Fruit fly (Drosophila melanogaster) whole organism, prepupa: ENCODE results near the gene Osi4.

Experiments
- Blimp-1 ChIP-seq: fragments of 200-800 bp; sonication (Bioruptor generic); optimal IDR thresholded peaks from 3 replicates; lab custom pipeline; 2017; ENCODE audit warnings: missing biosample characterization, missing genetic modification characterization, mild to moderate bottlenecking, moderate library complexity, missing genetic modification reagents
- CG10631 ChIP-seq: fragments of 200-800 bp; sonication (Bioruptor generic); optimal IDR thresholded peaks from 2 replicates; lab custom pipeline; 2016; ENCODE audit warnings: missing biosample characterization, missing genetic modification characterization
- CG10669 ChIP-seq: fragments of 200-800 bp; sonication (Bioruptor generic); optimal IDR thresholded peaks from 3 replicates; lab custom pipeline; 2018; ENCODE audit warnings: missing biosample characterization, mild to moderate bottlenecking, missing genetic modification characterization, moderate library complexity
- CG11294 ChIP-seq: fragments of 200-800 bp; sonication (Bioruptor generic); IDR thresholded peaks from 2 replicates; pipeline ENCODE4 v1.3.6; 2022; ENCODE audit warnings: missing biosample characterization, missing genetic modification characterization
- CG11762 ChIP-seq: fragments of 200-800 bp; sonication (Bioruptor generic); optimal IDR thresholded peaks from 3 replicates; lab custom pipeline; 2016; ENCODE audit warnings: missing biosample characterization, missing genetic modification characterization; ENCODE audit not compliant: insufficient read depth
- CG15336 ChIP-seq: fragments of 200-800 bp; sonication (Bioruptor generic); IDR thresholded peaks from 2 replicates; pipeline ENCODE4 v1.3.6; 2022; ENCODE audit warnings: missing biosample characterization, missing genetic modification characterization
- CG1621 ChIP-seq: fragments of 200-800 bp; sonication (Bioruptor generic); optimal IDR thresholded peaks from 3 replicates; lab custom pipeline; 2018; ENCODE audit warnings: missing biosample characterization, mild to moderate bottlenecking, missing genetic modification characterization
- CG3032 ChIP-seq: fragments of 200-800 bp; optimal IDR thresholded peaks from 2 replicates; lab custom pipeline; 2019; ENCODE audit warnings: missing biosample characterization, mild to moderate bottlenecking, missing genetic modification characterization, moderate library complexity
- CG31627 ChIP-seq: fragments of 200-800 bp; sonication (Bioruptor generic); optimal IDR thresholded peaks from 3 replicates; lab custom pipeline; 2016; ENCODE audit warnings: missing biosample characterization, missing genetic modification characterization
- CG32006 ChIP-seq: fragments of 200-800 bp; sonication (Bioruptor generic); optimal IDR thresholded peaks from 3 replicates; lab custom pipeline; 2017; ENCODE audit warnings: missing biosample characterization, mild to moderate bottlenecking, missing genetic modification characterization
- CG34406 ChIP-seq: fragments of 200-800 bp; sonication (Bioruptor generic); optimal IDR thresholded peaks from 3 replicates; lab custom pipeline; 2016; ENCODE audit warnings: missing biosample characterization, missing genetic modification characterization
- CG3919 ChIP-seq: fragments of 200-800 bp; sonication (Bioruptor generic); optimal IDR thresholded peaks from 3 replicates; lab custom pipeline; 2016; ENCODE audit warnings: missing biosample characterization, missing genetic modification characterization
- CG6163 ChIP-seq: fragments of 200-800 bp; sonication (Bioruptor generic); IDR thresholded peaks from 3 replicates; pipeline ENCODE4 v1.3.6; 2022; ENCODE audit warnings: missing biosample characterization, missing genetic modification characterization
- CG6276 ChIP-seq: fragments of 200-800 bp; sonication (Bioruptor generic); optimal IDR thresholded peaks from 2 replicates; lab custom pipeline; 2017; ENCODE audit warnings: missing biosample characterization, mild to moderate bottlenecking, missing genetic modification characterization
- CG6792 ChIP-seq: fragments of 200-800 bp; sonication (Bioruptor generic); optimal IDR thresholded peaks from 3 replicates; lab custom pipeline; 2016; ENCODE audit warnings: missing biosample characterization, missing genetic modification characterization
- CG6808 ChIP-seq: fragments of 200-800 bp; sonication (Bioruptor generic); optimal IDR thresholded peaks from 3 replicates; lab custom pipeline; 2017; ENCODE audit warnings: missing biosample characterization, missing genetic modification characterization, mild to moderate bottlenecking, moderate library complexity, missing genetic modification reagents
- CG6854 ChIP-seq: fragments of 200-800 bp; sonication (Bioruptor generic); optimal IDR thresholded peaks from 2 replicates; lab custom pipeline; 2017; ENCODE audit warnings: missing biosample characterization, mild to moderate bottlenecking, missing genetic modification characterization
- CG7368 ChIP-seq: fragments of 200-800 bp; sonication (Bioruptor generic); optimal IDR thresholded peaks from 3 replicates; lab custom pipeline; 2016; ENCODE audit warnings: missing biosample characterization, missing genetic modification characterization
- CG8119 ChIP-seq: fragments of 200-800 bp; sonication (Bioruptor generic); IDR thresholded peaks from 3 replicates; pipeline ENCODE4 v1.3.6; 2022; ENCODE audit warnings: missing biosample characterization, missing genetic modification characterization
- CG8319 ChIP-seq: fragments of 200-800 bp; sonication (Bioruptor generic); optimal IDR thresholded peaks from 3 replicates; lab custom pipeline; 2016; ENCODE audit warnings: missing biosample characterization, missing genetic modification characterization
- CG8632 ChIP-seq: fragments of 200-800 bp; sonication (Bioruptor generic); optimal IDR thresholded peaks from 3 replicates; lab custom pipeline; 2016; ENCODE audit warnings: missing biosample characterization, missing genetic modification characterization
- CG9139 ChIP-seq: fragments of 200-800 bp; sonication (Bioruptor generic); optimal IDR thresholded peaks from 3 replicates; lab custom pipeline; 2017; ENCODE audit warnings: missing biosample characterization, mild to moderate bottlenecking, missing genetic modification characterization
- Eip75B ChIP-seq: fragments of 200-800 bp; sonication (Bioruptor generic); optimal IDR thresholded peaks from 3 replicates; lab custom pipeline; 2016; ENCODE audit warnings: missing biosample characterization, missing genetic modification characterization
- Eip78C ChIP-seq: fragments of 200-800 bp; sonication (Bioruptor generic); peaks from one replicate; lab custom pipeline; 2016; ENCODE audit warnings: missing biosample characterization, missing genetic modification characterization
- Ets21C ChIP-seq: fragments of 200-800 bp; sonication (Bioruptor generic); optimal IDR thresholded peaks from 3 replicates; lab custom pipeline; 2016; ENCODE audit warnings: missing biosample characterization, missing genetic modification characterization
- Gug ChIP-seq: fragments of 200-800 bp; sonication (Bioruptor generic); IDR thresholded peaks from 2 replicates; pipeline ENCODE4 v1.3.6; 2022; ENCODE audit warnings: missing biosample characterization, missing genetic modification characterization
- Hr39 ChIP-seq: fragments of 200-800 bp; sonication (Bioruptor generic); optimal IDR thresholded peaks from 2 replicates; lab custom pipeline; 2016; ENCODE audit warnings: missing biosample characterization, missing genetic modification characterization
- Hr4 ChIP-seq: fragments of 200-800 bp; sonication (Bioruptor generic); optimal IDR thresholded peaks from 3 replicates; lab custom pipeline; 2016; ENCODE audit warnings: missing biosample characterization, missing genetic modification characterization
- Lpt ChIP-seq: fragments of 200-800 bp; sonication (Bioruptor generic); optimal IDR thresholded peaks from 3 replicates; lab custom pipeline; 2016; ENCODE audit warnings: missing biosample characterization, missing genetic modification characterization
- Met ChIP-seq: fragments of 200-800 bp; sonication (Bioruptor generic); optimal IDR thresholded peaks from 3 replicates; lab custom pipeline; 2016; ENCODE audit warnings: missing biosample characterization, missing genetic modification characterization
- OdsH ChIP-seq: fragments of 200-800 bp; sonication (Bioruptor generic); optimal IDR thresholded peaks from 3 replicates; lab custom pipeline; 2016; ENCODE audit warnings: missing biosample characterization, missing genetic modification characterization
- Smox ChIP-seq: fragments of 200-800 bp; sonication (Bioruptor generic); optimal IDR thresholded peaks from 3 replicates; lab custom pipeline; 2016; ENCODE audit warnings: missing biosample characterization, missing genetic modification characterization
- Sox102F ChIP-seq: fragments of 200-800 bp; sonication (Bioruptor generic); optimal IDR thresholded peaks from 2 replicates; lab custom pipeline; 2016; ENCODE audit warnings: missing biosample characterization, mild to moderate bottlenecking, missing genetic modification characterization
- Sox14 ChIP-seq: fragments of 200-800 bp; sonication (Bioruptor generic); optimal IDR thresholded peaks from 3 replicates; lab custom pipeline; 2016; ENCODE audit warnings: missing biosample characterization, missing genetic modification characterization
- Sox15 ChIP-seq: fragments of 200-800 bp; sonication (Bioruptor generic); optimal IDR thresholded peaks from 3 replicates; lab custom pipeline; 2016; ENCODE audit warnings: missing biosample characterization, missing genetic modification characterization
- achi ChIP-seq: fragments of 200-800 bp; sonication (Bioruptor generic); optimal IDR thresholded peaks from 3 replicates; lab custom pipeline; 2016; ENCODE audit warnings: missing biosample characterization, missing genetic modification characterization
- acj6 ChIP-seq: fragments of 200-800 bp; sonication (Bioruptor generic); optimal IDR thresholded peaks from 3 replicates; lab custom pipeline; 2016; ENCODE audit warnings: missing biosample characterization, missing genetic modification characterization
- cyc ChIP-seq: fragments of 200-800 bp; sonication (Bioruptor generic); optimal IDR thresholded peaks from 3 replicates; lab custom pipeline; 2016; ENCODE audit warnings: missing biosample characterization, missing genetic modification characterization
- dac ChIP-seq: fragments of 200-800 bp; sonication (Bioruptor generic); optimal IDR thresholded peaks from 2 replicates; lab custom pipeline; 2017; ENCODE audit warnings: missing biosample characterization, mild to moderate bottlenecking, missing genetic modification characterization
- dsx ChIP-seq: fragments of 200-800 bp; optimal IDR thresholded peaks from 3 replicates; lab custom pipeline; 2019; ENCODE audit warnings: missing biosample characterization, mild to moderate bottlenecking, missing genetic modification characterization, moderate library complexity; ENCODE audit not compliant: poor library complexity, severe bottlenecking
- eg ChIP-seq: fragments of 200-800 bp; sonication (Bioruptor generic); IDR thresholded peaks from 3 replicates; pipeline ENCODE4 v1.3.6; 2022; ENCODE audit warnings: missing biosample characterization, missing genetic modification characterization
- esn ChIP-seq: fragments of 200-800 bp; sonication (Bioruptor generic); optimal IDR thresholded peaks from 2 replicates; lab custom pipeline; 2016; ENCODE audit warnings: missing biosample characterization, mild to moderate bottlenecking, missing genetic modification characterization, moderate library complexity
- fd59A ChIP-seq: fragments of 200-800 bp; sonication (Bioruptor generic); optimal IDR thresholded peaks from 2 replicates; lab custom pipeline; 2017; ENCODE audit warnings: missing biosample characterization, mild to moderate bottlenecking, missing genetic modification characterization, missing genetic modification reagents
- fkh ChIP-seq: fragments of 200-800 bp; sonication (Bioruptor generic); optimal IDR thresholded peaks from 3 replicates; lab custom pipeline; 2017; ENCODE audit warnings: missing biosample characterization, mild to moderate bottlenecking, missing genetic modification characterization, moderate library complexity
- lz ChIP-seq: fragments of 200-800 bp; sonication (Bioruptor generic); optimal IDR thresholded peaks from 3 replicates; lab custom pipeline; 2016; ENCODE audit warnings: missing biosample characterization, missing genetic modification characterization
- net ChIP-seq: fragments of 200-800 bp; sonication (Bioruptor generic); optimal IDR thresholded peaks from 3 replicates; lab custom pipeline; 2016; ENCODE audit warnings: missing biosample characterization, missing genetic modification characterization
- pdm3 ChIP-seq: fragments of 200-800 bp; sonication (Bioruptor generic); optimal IDR thresholded peaks from 3 replicates; lab custom pipeline; 2016; ENCODE audit warnings: missing biosample characterization, missing genetic modification characterization
- salr ChIP-seq, 2 experiments: fragments of 200-800 bp; sonication (Bioruptor generic); optimal IDR thresholded peaks; 3 replicates each; lab custom pipeline; 2016 to 2018; ENCODE audit warnings: missing biosample characterization in 2 of 2, missing genetic modification characterization in 2 of 2, mild to moderate bottlenecking in 1 of 2
- ss ChIP-seq, 2 experiments: fragments of 200-800 bp; sonication (Bioruptor generic); optimal IDR thresholded peaks; 2 replicates in 1 of 2; 3 replicates in 1 of 2; lab custom pipeline; 2017 to 2018; ENCODE audit warnings: mild to moderate bottlenecking in 2 of 2, missing biosample characterization in 2 of 2, missing genetic modification characterization in 2 of 2, moderate library complexity in 1 of 2
- svp ChIP-seq: fragments of 200-800 bp; sonication (Bioruptor generic); peaks from one replicate; lab custom pipeline; 2016; ENCODE audit warnings: missing biosample characterization, missing genetic modification characterization
- vri ChIP-seq: fragments of 200-800 bp; sonication (Bioruptor generic); optimal IDR thresholded peaks from 3 replicates; lab custom pipeline; 2016; ENCODE audit warnings: missing biosample characterization, mild to moderate bottlenecking, missing genetic modification characterization

Osi4 gene

dm6 chr3R:6215053-6215882 is 6.3 kb downstream of the Osi4 start, which contains the start of gene Osi3:
Gene Osi3 (plus strand): TSS chr3R:6215832.
- TF ChIP-seq CG8119 (GFP tag; lab: Robert Waterston, UW) (no peak), fd59A (GFP tag; lab: Kevin White, UChicago) (no peak), Sox14 (GFP tag; lab: Kevin White, UChicago) (no peak), Smox (GFP tag; lab: Kevin White, UChicago) (no peak), CG11294 (GFP tag; lab: Robert Waterston, UW) (no peak), CG6854 (GFP tag; lab: Kevin White, UChicago) (no peak), CG6808 (GFP tag; lab: Kevin White, UChicago) (no peak), esn (GFP tag; lab: Kevin White, UChicago) (no peak), Eip75B (GFP tag; lab: Kevin White, UChicago) (peak; percentile 4), CG7368 (no peak), Met (GFP tag; lab: Kevin White, UChicago) (no peak), dsx (GFP tag; lab: Kevin White, UChicago) (no peak), Ets21C (GFP tag; lab: Kevin White, UChicago) (no peak), ss (GFP tag; optimal IDR thresholded peaks at IDR 0.05; lab: Kevin White, UChicago) (peak in 1 of 2 experiments; percentile 14), Gug (no peak), CG6792 (no peak), dac (GFP tag; lab: Kevin White, UChicago) (peak; percentile 52), achi (GFP tag; lab: Kevin White, UChicago) (peak; percentile 7), Sox15 (GFP tag; lab: Kevin White, UChicago) (no peak), fkh (GFP tag; lab: Kevin White, UChicago) (no peak), CG3032 (no peak), CG9139 (GFP tag; lab: Kevin White, UChicago) (no peak), OdsH (GFP tag; lab: Kevin White, UChicago) (peak; percentile 32), svp (GFP tag; lab: Kevin White, UChicago) (peak; percentile 59), CG6276 (GFP tag; lab: Kevin White, UChicago) (peak; percentile 40), CG1621 (tag; lab: Kevin White, UChicago) (no peak), Sox102F (no peak), CG8632 (GFP tag; lab: Kevin White, UChicago) (peak; percentile 15), CG34406 (GFP tag; lab: Kevin White, UChicago) (no peak), acj6 (GFP tag; lab: Kevin White, UChicago) (peak; percentile 6), Hr4 (GFP tag; lab: Kevin White, UChicago) (peak; percentile 65), CG32006 (peak; percentile 84), Hr39 (GFP tag; lab: Kevin White, UChicago) (no peak), CG10631 (GFP tag; lab: Kevin White, UChicago) (no peak), cyc (GFP tag; lab: Kevin White, UChicago) (no peak), Eip78C (GFP tag; lab: Kevin White, UChicago) (peak; percentile 81), eg (GFP tag; lab: Robert Waterston, UW) (0 out of 3 replicates have a peak, but pooled peaks have one; percentile 35), vri (GFP tag; lab: Kevin White, UChicago) (no peak), CG10669 (GFP tag; lab: Kevin White, UChicago) (no peak), CG8319 (GFP tag; lab: Kevin White, UChicago) (no peak), pdm3 (peak; percentile 12), Lpt (GFP tag; lab: Kevin White, UChicago) (no peak), salr (GFP tag; optimal IDR thresholded peaks at IDR 0.05; lab: Kevin White, UChicago) (peak in 1 of 2 experiments; percentile 21), CG6163 (GFP tag; lab: Robert Waterston, UW) (no peak), Blimp-1 (no peak), CG15336 (peak; percentile 26; the same call in 1 of the 2 replicates), lz (GFP tag; lab: Kevin White, UChicago) (no peak), CG11762 (GFP tag; lab: Kevin White, UChicago) (no peak), net (peak; percentile 18), CG31627 (GFP tag; lab: Kevin White, UChicago) (no peak), CG3919 (GFP tag; lab: Kevin White, UChicago) (peak; percentile 8)
